Fruit fly (Drosophila melanogaster): ENCODE measurements around the gene GstD1.

dm6 chr3R:12369135-12369792, at the start of gene GstD1:
- TF ChIP-seq toe (GFP tag; optimal IDR thresholded peaks at IDR 0.05) (peak; percentile 81), tj (GFP tag; optimal IDR thresholded peaks at IDR 0.05) (peak; percentile 67), Crg-1 (GFP tag; optimal IDR thresholded peaks at IDR 0.05) (no peak), CG33017 (tag; optimal IDR thresholded peaks at IDR 0.05) (peak; percentile 23), CG14711 (tag; optimal IDR thresholded peaks at IDR 0.05) (peak; percentile 13), cnc (optimal IDR thresholded peaks at IDR 0.05) (peak in 1 of 2 experiments; percentile 85), CG5204 (GFP tag; optimal IDR thresholded peaks at IDR 0.05) (peak; percentile 54), Mnt (GFP tag; optimal IDR thresholded peaks at IDR 0.05) (peak; percentile 90)
